Worm (Caenorhabditis elegans) whole organism, L4 larva: ENCODE measurements around the gene anmt-1.
A peak's percentile ranks its signal among the peaks of the same experiment; 100 is the strongest.

Experiments
- D1046.2 ChIP-seq: fragments of 200-800 bp; sonication (Bioruptor generic); IDR thresholded peaks from 2 replicates; pipeline ENCODE4 v1.3.6; 2022; ENCODE audit warnings: missing genetic modification characterization, missing compliant biosample characterization
- F26F4.8 ChIP-seq: fragments of 200-800 bp; sonication (Bioruptor generic); conservative IDR thresholded peaks from 2 replicates; pipeline ENCODE4 v1.3.6; 2022; ENCODE audit warnings: missing genetic modification characterization, missing compliant biosample characterization
- F37D6.2 ChIP-seq: sonication (generic microtip); optimal IDR thresholded peaks from 2 replicates; lab custom pipeline; 2016; ENCODE audit warnings: mild to moderate bottlenecking, missing genetic modification characterization, missing compliant biosample characterization
- F44E2.7 ChIP-seq: fragments of 200-800 bp; sonication (Bioruptor generic); IDR thresholded peaks from 2 replicates; pipeline ENCODE4 v2.1.2; 2022; ENCODE audit warnings: missing genetic modification characterization, missing compliant biosample characterization
- F49E8.2 ChIP-seq: sonication (generic microtip); optimal IDR thresholded peaks from 2 replicates; lab custom pipeline; 2016; ENCODE audit warnings: missing compliant biosample characterization, mild to moderate bottlenecking, missing genetic modification characterization, borderline replicate concordance
- R02D3.7 ChIP-seq: fragments of 150-350 bp; sonication (generic microtip); optimal IDR thresholded peaks from 3 replicates; lab custom pipeline; 2014; ENCODE audit warnings: missing biosample characterization, missing genetic modification characterization
- T26A8.4 ChIP-seq: fragments of 200-800 bp; sonication (Bioruptor generic); IDR thresholded peaks from 2 replicates; pipeline ENCODE4 v1.3.6; 2022; ENCODE audit warnings: missing genetic modification characterization, missing compliant biosample characterization
- Y48G9A.11 ChIP-seq: fragments of 200-800 bp; sonication (Bioruptor generic); IDR thresholded peaks from 2 replicates; pipeline ENCODE4 v1.3.6; 2022; ENCODE audit warnings: missing genetic modification reagents, missing genetic modification characterization, missing compliant biosample characterization
- Y5F2A.4 ChIP-seq: fragments of 200-800 bp; sonication (Bioruptor generic); optimal IDR thresholded peaks from 2 replicates; lab custom pipeline; 2018; ENCODE audit warnings: mild to moderate bottlenecking, missing genetic modification characterization, missing compliant biosample characterization
- ZK337.2 ChIP-seq: fragments of 200-800 bp; sonication (Bioruptor generic); IDR thresholded peaks from 2 replicates; pipeline ENCODE4 v1.3.6; 2022; ENCODE audit warnings: missing genetic modification reagents, missing genetic modification characterization, missing compliant biosample characterization
- ZK546.5 ChIP-seq, 2 experiments: sonication (generic microtip); optimal IDR thresholded peaks; 2 replicates each; lab custom pipeline; 2017; ENCODE audit warnings: missing biosample characterization in 2 of 2, missing genetic modification characterization in 2 of 2
- aha-1 ChIP-seq: fragments of 150-350 bp; peaks from one replicate; lab custom pipeline; 2014; ENCODE audit warnings: missing biosample characterization, missing genetic modification characterization
- ama-1 ChIP-seq: fragments of 150-350 bp; optimal IDR thresholded peaks from 2 replicates; lab custom pipeline; 2014; ENCODE audit warnings: inconsistent platforms, mixed read lengths
- ceh-32 ChIP-seq: sonication (generic microtip); optimal IDR thresholded peaks from 2 replicates; lab custom pipeline; 2016; ENCODE audit warnings: mild to moderate bottlenecking, missing genetic modification characterization, missing compliant biosample characterization; ENCODE audit not compliant: poor library complexity
- ceh-44 ChIP-seq: fragments of 200-800 bp; sonication (Bioruptor generic); IDR thresholded peaks from 2 replicates; pipeline ENCODE4 v1.3.6; 2022; ENCODE audit warnings: missing genetic modification reagents, missing genetic modification characterization, missing compliant biosample characterization
- ceh-62 ChIP-seq: sonication (generic microtip); optimal IDR thresholded peaks from 2 replicates; lab custom pipeline; 2017; ENCODE audit warnings: missing biosample characterization, missing genetic modification characterization
- ceh-82 ChIP-seq: sonication (generic microtip); optimal IDR thresholded peaks from 2 replicates; lab custom pipeline; 2017; ENCODE audit warnings: missing biosample characterization, missing genetic modification characterization
- ces-1 ChIP-seq: fragments of 150-350 bp; sonication (generic microtip); optimal IDR thresholded peaks from 4 replicates; lab custom pipeline; 2014; ENCODE audit warnings: missing biosample characterization, missing genetic modification reagents, missing genetic modification characterization
- cey-2 ChIP-seq: sonication (generic microtip); optimal IDR thresholded peaks from 3 replicates; lab custom pipeline; 2017; ENCODE audit warnings: missing genetic modification characterization, mild to moderate bottlenecking, missing compliant biosample characterization, antibody characterized with exemption, borderline replicate concordance; ENCODE audit not compliant: insufficient read depth
- daf-12 ChIP-seq: fragments of 150-350 bp; optimal IDR thresholded peaks from 2 replicates; lab custom pipeline; 2014; ENCODE audit warnings: missing biosample characterization, missing genetic modification reagents, missing genetic modification characterization
- daf-16 ChIP-seq, 3 experiments: sonication (generic microtip); optimal IDR thresholded peaks; 2 replicates each; lab custom pipeline; 2016 to 2017; ENCODE audit warnings: missing genetic modification characterization in 3 of 3, missing genetic modification reagents in 3 of 3, mild to moderate bottlenecking in 2 of 3, missing compliant biosample characterization in 2 of 3, missing biosample characterization in 1 of 3, moderate library complexity in 1 of 3
- daf-8 ChIP-seq: fragments of 200-800 bp; sonication (Bioruptor generic); IDR thresholded peaks from 2 replicates; pipeline ENCODE4 v1.3.6; 2022; ENCODE audit warnings: missing genetic modification characterization, missing compliant biosample characterization
- dve-1 ChIP-seq: sonication (generic microtip); optimal IDR thresholded peaks from 2 replicates; lab custom pipeline; 2017; ENCODE audit warnings: antibody characterized with exemption, mild to moderate bottlenecking, missing genetic modification characterization, missing compliant biosample characterization; ENCODE audit not compliant: insufficient read depth
- egl-43 ChIP-seq: fragments of 200-800 bp; sonication (Bioruptor generic); IDR thresholded peaks from 2 replicates; pipeline ENCODE4 v1.3.6; 2022; ENCODE audit warnings: missing genetic modification reagents, missing genetic modification characterization, missing compliant biosample characterization
- hlh-11 ChIP-seq: fragments of 200-800 bp; sonication (Bioruptor generic); optimal IDR thresholded peaks from 2 replicates; lab custom pipeline; 2018; ENCODE audit warnings: mild to moderate bottlenecking, missing genetic modification characterization, missing compliant biosample characterization
- hlh-30 ChIP-seq: sonication (generic microtip); optimal IDR thresholded peaks from 2 replicates; lab custom pipeline; 2017; ENCODE audit warnings: antibody characterized with exemption, mild to moderate bottlenecking, missing genetic modification characterization, missing compliant biosample characterization; ENCODE audit not compliant: insufficient read depth
- jun-1 ChIP-seq: fragments of 150-350 bp; optimal IDR thresholded peaks from 2 replicates; lab custom pipeline; 2014; ENCODE audit warnings: missing biosample characterization, missing genetic modification reagents, missing genetic modification characterization
- lin-1 ChIP-seq: fragments of 200-800 bp; sonication (Bioruptor generic); IDR thresholded peaks from 2 replicates; pipeline ENCODE4 v1.3.6; 2022; ENCODE audit warnings: missing genetic modification reagents, missing genetic modification characterization, missing compliant biosample characterization
- lin-38 ChIP-seq: fragments of 200-800 bp; sonication (Bioruptor generic); IDR thresholded peaks from 2 replicates; pipeline ENCODE4 v1.3.6; 2022; ENCODE audit warnings: missing genetic modification reagents, missing genetic modification characterization, missing compliant biosample characterization
- lsy-2 ChIP-seq, 2 experiments: fragments of 150-350 bp in 1 of 2; sonication (generic microtip) in 1 of 2; optimal IDR thresholded peaks; 2 replicates each; lab custom pipeline; 2014 to 2017; ENCODE audit warnings: missing biosample characterization in 2 of 2, missing genetic modification characterization in 2 of 2
- madf-9 ChIP-seq: fragments of 200-800 bp; sonication (Bioruptor generic); conservative IDR thresholded peaks from 2 replicates; pipeline ENCODE4 v1.3.6; 2022; ENCODE audit warnings: missing genetic modification reagents, missing genetic modification characterization, missing compliant biosample characterization
- mdt-29 ChIP-seq: fragments of 200-800 bp; sonication (Bioruptor generic); IDR thresholded peaks from 2 replicates; pipeline ENCODE4 v1.3.6; 2022; ENCODE audit warnings: missing genetic modification reagents, missing genetic modification characterization, missing compliant biosample characterization
- mep-1 ChIP-seq: fragments of 150-350 bp; sonication (generic microtip); optimal IDR thresholded peaks from 3 replicates; lab custom pipeline; 2014; ENCODE audit warnings: missing biosample characterization, missing genetic modification characterization
- mes-2 ChIP-seq: sonication (generic microtip); optimal IDR thresholded peaks from 2 replicates; lab custom pipeline; 2016; ENCODE audit warnings: missing genotype, mild to moderate bottlenecking, missing genetic modification characterization, missing compliant biosample characterization; ENCODE audit not compliant: poor library complexity, severe bottlenecking
- mxl-3 ChIP-seq: fragments of 200-800 bp; sonication (Bioruptor generic); optimal IDR thresholded peaks from 2 replicates; lab custom pipeline; 2018; ENCODE audit warnings: mild to moderate bottlenecking, missing genetic modification characterization, missing compliant biosample characterization
- nhr-28 ChIP-seq: fragments of 150-350 bp; optimal IDR thresholded peaks from 2 replicates; lab custom pipeline; 2014; ENCODE audit warnings: missing biosample characterization, missing genetic modification characterization
- nhr-42 ChIP-seq: fragments of 200-800 bp; sonication (Bioruptor generic); IDR thresholded peaks from 2 replicates; pipeline ENCODE4 v1.3.6; 2022; ENCODE audit warnings: missing genetic modification characterization, missing compliant biosample characterization
- nhr-6 ChIP-seq: fragments of 150-350 bp; optimal IDR thresholded peaks from 2 replicates; lab custom pipeline; 2014; ENCODE audit warnings: missing biosample characterization, missing genetic modification characterization
- nhr-76 ChIP-seq: fragments of 150-350 bp; optimal IDR thresholded peaks from 2 replicates; lab custom pipeline; 2014; ENCODE audit warnings: missing biosample characterization, missing genetic modification characterization
- pha-4 ChIP-seq, 2 experiments: fragments of 150-350 bp in 1 of 2; fragments of 200-800 bp in 1 of 2; sonication (Bioruptor generic) in 1 of 2; IDR thresholded peaks in 1 of 2; optimal IDR thresholded peaks in 1 of 2; 2 replicates each; pipeline versions ENCODE4 v1.3.6 to Lab custom; 2014 to 2022; ENCODE audit warnings: missing genetic modification characterization in 2 of 2, missing genetic modification reagents in 2 of 2, missing biosample characterization in 1 of 2, missing compliant biosample characterization in 1 of 2
- pqm-1 ChIP-seq: sonication (generic microtip); optimal IDR thresholded peaks from 2 replicates; lab custom pipeline; 2017; ENCODE audit warnings: missing biosample characterization, missing genetic modification characterization
- saeg-2 ChIP-seq: fragments of 200-800 bp; sonication (Bioruptor generic); IDR thresholded peaks from 2 replicates; pipeline ENCODE4 v1.3.6; 2022; ENCODE audit warnings: missing genetic modification reagents, missing genetic modification characterization, missing compliant biosample characterization
- sdz-12 ChIP-seq: fragments of 200-800 bp; sonication (Bioruptor generic); optimal IDR thresholded peaks from 2 replicates; lab custom pipeline; 2018; ENCODE audit warnings: mild to moderate bottlenecking, missing genetic modification characterization, missing compliant biosample characterization
- snpc-1.2 ChIP-seq: fragments of 200-800 bp; sonication (Bioruptor generic); IDR thresholded peaks from 2 replicates; pipeline ENCODE4 v1.3.6; 2022; ENCODE audit warnings: missing genetic modification reagents, missing genetic modification characterization, missing compliant biosample characterization
- spr-1 ChIP-seq: sonication (generic microtip); optimal IDR thresholded peaks from 2 replicates; lab custom pipeline; 2016; ENCODE audit warnings: mild to moderate bottlenecking, missing genetic modification characterization, missing compliant biosample characterization
- unc-130 ChIP-seq: sonication (generic microtip); optimal IDR thresholded peaks from 2 replicates; lab custom pipeline; 2016; ENCODE audit warnings: missing genetic modification reagents, missing genetic modification characterization, missing compliant biosample characterization
- unc-62 ChIP-seq, 3 experiments: fragments of 150-350 bp in 1 of 3; sonication (generic microtip); optimal IDR thresholded peaks in 2 of 3; peaks in 1 of 3; 1 replicate in 1 of 3; 2 replicates in 2 of 3; lab custom pipeline; 2014 to 2017; ENCODE audit warnings: missing biosample characterization in 3 of 3, missing genetic modification characterization in 3 of 3, missing genetic modification reagents in 3 of 3, missing genotype in 1 of 3
- zfp-2 ChIP-seq: sonication (generic microtip); optimal IDR thresholded peaks from 2 replicates; lab custom pipeline; 2016; ENCODE audit warnings: mild to moderate bottlenecking, missing genetic modification characterization, missing compliant biosample characterization
- zip-11 ChIP-seq: fragments of 200-800 bp; sonication (Bioruptor generic); IDR thresholded peaks from 2 replicates; pipeline ENCODE4 v1.3.6; 2022; ENCODE audit warnings: missing genetic modification characterization, missing compliant biosample characterization

anmt-1 gene

ce11 chrIII:8646021-8646420, 38.6 kb upstream of the anmt-1 start (continued):
- TF ChIP-seq lin-1 (GFP tag; lab: Robert Waterston, UW), result no peak
- no peak for TF ChIP-seq ama-1 (lab: Kevin White, UChicago)
- no peak for TF ChIP-seq ceh-62 (tag; lab: Kevin White, UChicago)
- no peak for TF ChIP-seq lin-38 (GFP tag; lab: Robert Waterston, UW)
- no peak for TF ChIP-seq lsy-2 (tag; optimal IDR thresholded peaks at IDR 0.05; lab: Kevin White, UChicago)
- no peak for TF ChIP-seq F37D6.2
- TF ChIP-seq pqm-1 (tag; lab: Kevin White, UChicago), result no peak
- 0 out of 2 replicates have a peak, but pooled peaks have one; percentile 11 for TF ChIP-seq T26A8.4 (GFP tag; lab: Robert Waterston, UW)
- no peak for TF ChIP-seq mdt-29 (GFP tag; lab: Robert Waterston, UW)
- TF ChIP-seq dve-1, result no peak
- TF ChIP-seq nhr-42 (GFP tag; lab: Robert Waterston, UW), result no peak
- TF ChIP-seq ZK546.5 (tag; optimal IDR thresholded peaks at IDR 0.05; lab: Kevin White, UChicago), result no peak
- TF ChIP-seq D1046.2 (GFP tag; lab: Robert Waterston, UW), result 0 out of 2 replicates have a peak, but pooled peaks have one; percentile 47
- TF ChIP-seq F26F4.8 (GFP tag; lab: Robert Waterston, UW), result 0 out of 2 replicates have a peak, but pooled peaks have one; percentile 42
- no peak for TF ChIP-seq ZK337.2 (GFP tag; lab: Robert Waterston, UW)
- TF ChIP-seq daf-12 (tag; lab: Kevin White, UChicago), result no peak
- no peak for TF ChIP-seq ceh-32 (tag; lab: Kevin White, UChicago)
- no peak for TF ChIP-seq hlh-11 (tag; lab: Kevin White, UChicago)
- no peak for TF ChIP-seq nhr-28 (tag; lab: Kevin White, UChicago)
- no peak for TF ChIP-seq madf-9
- TF ChIP-seq Y48G9A.11, result no peak; the same call in 1 of the 2 replicates
- no peak for TF ChIP-seq hlh-30
- no peak for TF ChIP-seq nhr-6 (tag; lab: Kevin White, UChicago)
- no peak for TF ChIP-seq jun-1 (tag; lab: Kevin White, UChicago)
- peak; percentile 26 for TF ChIP-seq unc-130
- TF ChIP-seq daf-8 (GFP tag; lab: Robert Waterston, UW), result no peak
- no peak for TF ChIP-seq nhr-76 (tag; lab: Kevin White, UChicago)
- TF ChIP-seq pha-4 (GFP tag; IDR thresholded peaks at IDR 0.05; lab: Robert Waterston, UW), result peak; percentile 66; the same call in 1 of the 2 replicates
- TF ChIP-seq pha-4 (tag; optimal IDR thresholded peaks at IDR 0.05; lab: Kevin White, UChicago), result no peak
- TF ChIP-seq ceh-82 (tag; lab: Kevin White, UChicago), result no peak
- peak; percentile 54 for TF ChIP-seq mes-2
- TF ChIP-seq mxl-3 (GFP tag; lab: Kevin White, UChicago), result no peak
- peak in 1 of 2 experiments; percentile 45 for TF ChIP-seq daf-16 (GFP tag; optimal IDR thresholded peaks at IDR 0.05; lab: Kevin White, UChicago)
- peak; percentile 35 for TF ChIP-seq daf-16 (tag; optimal IDR thresholded peaks at IDR 0.05; lab: Kevin White, UChicago)
- no peak for TF ChIP-seq zip-11
- no peak for TF ChIP-seq sdz-12 (GFP tag; lab: Kevin White, UChicago)
- no peak for TF ChIP-seq zfp-2 (tag; lab: Kevin White, UChicago)
- no peak for TF ChIP-seq egl-43 (GFP tag; lab: Robert Waterston, UW)
- no peak for TF ChIP-seq R02D3.7 (tag; lab: Kevin White, UChicago)
- no peak for TF ChIP-seq cey-2 (tag; lab: Kevin White, UChicago)
- no peak for TF ChIP-seq F49E8.2 (tag; lab: Kevin White, UChicago)
- TF ChIP-seq Y5F2A.4 (GFP tag; lab: Kevin White, UChicago), result no peak
- no peak for TF ChIP-seq mep-1
- 0 out of 2 replicates have a peak, but pooled peaks have one; percentile 26 for TF ChIP-seq saeg-2 (GFP tag; lab: Robert Waterston, UW)
- TF ChIP-seq ceh-44 (GFP tag; lab: Robert Waterston, UW), result 0 out of 2 replicates have a peak, but pooled peaks have one; percentile 39
- TF ChIP-seq F44E2.7 (GFP tag; lab: Robert Waterston, UW), result 0 out of 2 replicates have a peak, but pooled peaks have one; percentile 60
- TF ChIP-seq snpc-1.2, result peak; percentile 37; the same call in 1 of the 2 replicates
- no peak for TF ChIP-seq aha-1 (tag; lab: Kevin White, UChicago)
- no peak for TF ChIP-seq unc-62 (GFP tag; optimal IDR thresholded peaks at IDR 0.05 in 1 of 2; lab: Kevin White, UChicago)
- no peak for TF ChIP-seq unc-62 (tag; optimal IDR thresholded peaks at IDR 0.05; lab: Kevin White, UChicago)
- TF ChIP-seq spr-1 (tag; lab: Kevin White, UChicago), result no peak
- TF ChIP-seq ces-1, result no peak
